Worm (Caenorhabditis elegans): ENCODE measurements around the gene T21B10.4.

DNA sequence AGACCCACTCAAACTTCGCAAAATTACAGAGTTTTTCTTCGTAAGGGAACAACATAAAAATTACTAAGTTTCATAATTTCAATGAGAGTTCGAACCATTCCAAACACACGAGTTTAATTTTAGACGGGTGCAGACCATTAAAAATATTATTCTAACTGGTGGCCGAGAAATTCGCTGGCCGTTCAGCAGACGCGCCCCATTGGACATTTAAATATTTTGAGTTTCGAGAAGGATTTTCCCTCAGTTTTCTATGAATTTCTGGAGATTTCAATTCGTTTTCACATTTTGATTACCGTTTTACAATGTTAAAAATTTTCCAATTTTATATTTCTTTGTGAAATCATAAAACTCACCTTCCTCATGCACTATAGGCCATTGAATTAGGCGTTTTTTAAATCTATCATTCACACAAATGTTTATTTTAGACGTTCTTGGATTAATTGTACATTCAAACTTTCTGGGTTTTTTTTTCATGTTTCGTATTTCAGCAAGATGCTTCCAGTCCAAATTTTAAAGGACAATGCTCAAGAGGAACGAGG lies 13.4 kb upstream of the T21B10.4 start, which contains the start of gene cct-2:
- TF ChIP-seq egl-27 (tag; optimal IDR thresholded peaks at IDR 0.05) (no peak), nhr-77 (tag; optimal IDR thresholded peaks at IDR 0.05) (no peak), ztf-11 (tag; optimal IDR thresholded peaks at IDR 0.05) (no peak), nhr-12 (tag; optimal IDR thresholded peaks at IDR 0.05) (no peak), unc-62 (GFP tag; optimal IDR thresholded peaks at IDR 0.05) (no peak), lin-13 (GFP tag; optimal IDR thresholded peaks at IDR 0.05) (peak; percentile 38), snpc-4 (tag; optimal IDR thresholded peaks at IDR 0.05) (no peak)

All from whole organism, L2 larva.